Fruit fly (Drosophila melanogaster) whole organism, pupa: ENCODE results near the gene sgll.

ENCODE experiments used
- CG10348 ChIP-seq: fragments of 200-800 bp; sonication (Bioruptor generic); IDR thresholded peaks from 2 replicates; pipeline ENCODE4 v1.3.6; 2022; ENCODE audit warnings: missing biosample characterization, missing genetic modification characterization
- CG14655 ChIP-seq: fragments of 200-800 bp; sonication (Bioruptor generic); optimal IDR thresholded peaks from 3 replicates; lab custom pipeline; 2017; ENCODE audit warnings: mild to moderate bottlenecking, missing biosample characterization, missing genetic modification reagents, missing genetic modification characterization
- CG15710 ChIP-seq: fragments of 200-800 bp; sonication (Bioruptor generic); optimal IDR thresholded peaks from 2 replicates; lab custom pipeline; 2018; ENCODE audit warnings: missing biosample characterization, mild to moderate bottlenecking, missing genetic modification characterization, moderate library complexity
- CG17806 ChIP-seq: fragments of 200-800 bp; sonication (Bioruptor generic); optimal IDR thresholded peaks from 2 replicates; lab custom pipeline; 2018; ENCODE audit warnings: missing biosample characterization, mild to moderate bottlenecking, missing genetic modification characterization, moderate library complexity
- CG32121 ChIP-seq: fragments of 200-800 bp; sonication (Bioruptor generic); IDR thresholded peaks from 2 replicates; pipeline ENCODE4 v1.3.6; 2022; ENCODE audit warnings: missing biosample characterization, missing genetic modification characterization
- CG34367 ChIP-seq: fragments of 200-800 bp; sonication (Bioruptor generic); optimal IDR thresholded peaks from 2 replicates; lab custom pipeline; 2018; ENCODE audit warnings: missing biosample characterization, mild to moderate bottlenecking, missing genetic modification characterization
- CG8159 ChIP-seq: fragments of 200-800 bp; sonication (Bioruptor generic); optimal IDR thresholded peaks from 3 replicates; lab custom pipeline; 2018; ENCODE audit warnings: missing biosample characterization, mild to moderate bottlenecking, missing genetic modification characterization, moderate library complexity
- CG8301 ChIP-seq: fragments of 200-800 bp; sonication (Bioruptor generic); optimal IDR thresholded peaks from 2 replicates; lab custom pipeline; 2018; ENCODE audit warnings: missing biosample characterization, mild to moderate bottlenecking, missing genetic modification characterization
- EcR ChIP-seq: fragments of 200-800 bp; sonication (Bioruptor generic); optimal IDR thresholded peaks from 3 replicates; lab custom pipeline; 2019; ENCODE audit warnings: missing biosample characterization, missing genetic modification characterization, mild to moderate bottlenecking, moderate library complexity, missing genetic modification reagents
- Ets98B ChIP-seq: fragments of 200-800 bp; sonication (Bioruptor generic); IDR thresholded peaks from 2 replicates; pipeline ENCODE4 v1.3.6; 2022; ENCODE audit warnings: missing biosample characterization, missing genetic modification characterization
- Snoo ChIP-seq: fragments of 200-800 bp; sonication (Bioruptor generic); optimal IDR thresholded peaks from 3 replicates; lab custom pipeline; 2017; ENCODE audit warnings: missing biosample characterization, mild to moderate bottlenecking, missing genetic modification characterization, inconsistent platforms
- fd96Ca ChIP-seq: fragments of 200-800 bp; sonication (Bioruptor generic); IDR thresholded peaks from 3 replicates; pipeline ENCODE4 v1.3.6; 2022; ENCODE audit warnings: missing biosample characterization, missing genetic modification characterization

DNA sequence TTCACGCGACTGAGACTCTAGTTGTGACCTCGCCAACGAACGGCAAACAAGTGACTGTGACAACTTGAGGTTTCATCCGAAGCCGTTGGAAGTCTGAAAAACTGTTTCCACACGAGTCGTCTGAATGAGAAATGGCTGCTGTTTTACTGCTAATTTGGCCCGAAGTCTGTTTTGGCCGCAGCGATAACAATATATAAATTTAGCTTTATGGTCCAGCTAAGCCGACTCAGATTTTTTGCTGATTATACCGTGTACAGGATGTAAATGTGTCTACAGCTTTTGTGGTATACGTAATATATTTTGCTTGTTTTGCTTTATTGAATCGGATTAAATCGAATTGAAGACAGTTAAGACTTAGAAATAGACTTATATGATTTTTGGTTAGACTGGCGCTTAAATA is 6.0 kb upstream of the sgll start, which contains the start of gene CG18268:
- TF ChIP-seq CG17806 (tag; lab: Kevin White, UChicago), result no peak
- no peak for TF ChIP-seq CG10348
- TF ChIP-seq CG32121 (GFP tag; lab: Robert Waterston, UW), result no peak
- TF ChIP-seq EcR (GFP tag; lab: Kevin White, UChicago), result no peak
- TF ChIP-seq fd96Ca (GFP tag; lab: Robert Waterston, UW), result no peak
- TF ChIP-seq CG14655 (GFP tag; lab: Kevin White, UChicago), result no peak
- no peak for TF ChIP-seq CG34367 (tag; lab: Kevin White, UChicago)
- no peak for TF ChIP-seq Snoo (tag; lab: Kevin White, UChicago)
- no peak for TF ChIP-seq CG15710
- no peak for TF ChIP-seq CG8159
- no peak for TF ChIP-seq Ets98B (GFP tag; lab: Robert Waterston, UW)
- TF ChIP-seq CG8301 (tag; lab: Kevin White, UChicago), result no peak
